Fruit fly (Drosophila melanogaster) whole organism, embryonic: ENCODE results near the gene GCS2alpha.

Experiments used
- ATbp ChIP-seq: fragments of 200-800 bp; sonication (Bioruptor generic); optimal IDR thresholded peaks from 2 replicates; lab custom pipeline; 2017; ENCODE audit warnings: missing biosample characterization, mild to moderate bottlenecking, missing genetic modification characterization, missing genetic modification reagents
- Antp ChIP-seq: fragments of 200-800 bp; sonication (Bioruptor generic); optimal IDR thresholded peaks from 3 replicates; lab custom pipeline; 2016; ENCODE audit warnings: missing biosample characterization, missing genetic modification characterization
- Blimp-1 ChIP-seq: fragments of 200-800 bp; sonication (Bioruptor generic); optimal IDR thresholded peaks from 3 replicates; lab custom pipeline; 2018; ENCODE audit warnings: missing biosample characterization, missing genetic modification characterization, mild to moderate bottlenecking, moderate library complexity, missing genetic modification reagents
- CG11504 ChIP-seq: fragments of 200-800 bp; sonication (Bioruptor generic); optimal IDR thresholded peaks from 3 replicates; lab custom pipeline; 2019; ENCODE audit warnings: missing biosample characterization, mild to moderate bottlenecking, missing genetic modification characterization, moderate library complexity
- CG11696 ChIP-seq: fragments of 200-800 bp; sonication (Bioruptor generic); IDR thresholded peaks from 2 replicates; pipeline ENCODE4 v1.3.6; 2022; ENCODE audit warnings: missing biosample characterization, missing genetic modification characterization
- CG12155 ChIP-seq: fragments of 200-800 bp; sonication (Bioruptor generic); optimal IDR thresholded peaks from 3 replicates; lab custom pipeline; 2016; ENCODE audit warnings: missing biosample characterization, missing genetic modification characterization
- CG15269 ChIP-seq: fragments of 200-800 bp; sonication (Bioruptor generic); optimal IDR thresholded peaks from 2 replicates; lab custom pipeline; 2018; ENCODE audit warnings: missing biosample characterization, mild to moderate bottlenecking, missing genetic modification characterization, moderate library complexity
- CG1529 ChIP-seq: fragments of 200-800 bp; sonication (Bioruptor generic); optimal IDR thresholded peaks from 3 replicates; lab custom pipeline; 2018; ENCODE audit warnings: missing biosample characterization, missing genetic modification characterization
- CG17385 ChIP-seq: fragments of 200-800 bp; sonication (Bioruptor generic); optimal IDR thresholded peaks from 3 replicates; lab custom pipeline; 2018; ENCODE audit warnings: missing biosample characterization, mild to moderate bottlenecking, missing genetic modification characterization
- CG18599 ChIP-seq: fragments of 200-800 bp; sonication (Bioruptor generic); optimal IDR thresholded peaks from 3 replicates; lab custom pipeline; 2017; ENCODE audit warnings: missing biosample characterization, missing genetic modification characterization, mild to moderate bottlenecking, moderate library complexity, missing genetic modification reagents
- CG2120 ChIP-seq: fragments of 200-800 bp; sonication (Bioruptor generic); optimal IDR thresholded peaks from 3 replicates; lab custom pipeline; 2016; ENCODE audit warnings: missing biosample characterization, missing genetic modification characterization
- CG2199 ChIP-seq: fragments of 200-800 bp; sonication (Bioruptor generic); IDR thresholded peaks from 3 replicates; pipeline ENCODE4 v1.3.6; 2022; ENCODE audit warnings: missing biosample characterization, missing genetic modification characterization
- CG2678 ChIP-seq: fragments of 200-800 bp; sonication (Bioruptor generic); optimal IDR thresholded peaks from 3 replicates; lab custom pipeline; 2019; ENCODE audit warnings: missing biosample characterization, mild to moderate bottlenecking, missing genetic modification characterization, moderate library complexity
- CG2712 ChIP-seq: fragments of 200-800 bp; optimal IDR thresholded peaks from 3 replicates; lab custom pipeline; 2019; ENCODE audit warnings: missing biosample characterization, mild to moderate bottlenecking, missing genetic modification characterization, moderate library complexity
- CG2875 ChIP-seq: fragments of 200-800 bp; sonication (Bioruptor generic); optimal IDR thresholded peaks from 2 replicates; lab custom pipeline; 2017; ENCODE audit warnings: missing biosample characterization, mild to moderate bottlenecking, missing genetic modification characterization, missing genetic modification reagents
- CG34376 ChIP-seq: fragments of 200-800 bp; sonication (Bioruptor generic); optimal IDR thresholded peaks from 2 replicates; lab custom pipeline; 2018; ENCODE audit warnings: missing biosample characterization, mild to moderate bottlenecking, missing genetic modification characterization
- CG4404 ChIP-seq: fragments of 200-800 bp; sonication (Bioruptor generic); IDR thresholded peaks from 2 replicates; pipeline ENCODE4 v1.3.6; 2022; ENCODE audit warnings: missing biosample characterization, missing genetic modification characterization
- CG8388 ChIP-seq: fragments of 200-800 bp; sonication (Bioruptor generic); optimal IDR thresholded peaks from 2 replicates; lab custom pipeline; 2019; ENCODE audit warnings: missing biosample characterization, mild to moderate bottlenecking, missing genetic modification characterization, moderate library complexity
- CG9437 ChIP-seq: fragments of 200-800 bp; sonication (Bioruptor generic); optimal IDR thresholded peaks from 2 replicates; lab custom pipeline; 2018; ENCODE audit warnings: missing biosample characterization, mild to moderate bottlenecking, missing genetic modification characterization
- CG9609 ChIP-seq: fragments of 200-800 bp; sonication (Bioruptor generic); optimal IDR thresholded peaks from 3 replicates; lab custom pipeline; 2016; ENCODE audit warnings: missing biosample characterization, missing genetic modification characterization
- CHES-1-like ChIP-seq: fragments of 200-800 bp; sonication (Bioruptor generic); optimal IDR thresholded peaks from 2 replicates; lab custom pipeline; 2016; ENCODE audit warnings: missing biosample characterization, missing genetic modification characterization
- HLH3B ChIP-seq: fragments of 200-800 bp; sonication (Bioruptor generic); IDR thresholded peaks from 2 replicates; pipeline ENCODE4 v1.3.6; 2022; ENCODE audit warnings: missing biosample characterization, missing genetic modification characterization
- MBD-R2 ChIP-seq: fragments of 200-800 bp; sonication (Bioruptor generic); IDR thresholded peaks from 2 replicates; pipeline ENCODE4 v1.3.6; 2022; ENCODE audit warnings: missing biosample characterization, missing genetic modification characterization
- Med ChIP-seq: fragments of 200-800 bp; sonication (Bioruptor generic); peaks from one replicate; lab custom pipeline; 2016; ENCODE audit warnings: missing biosample characterization, missing genetic modification characterization, mild to moderate bottlenecking, inconsistent platforms, moderate library complexity
- Pdp1 ChIP-seq, 2 experiments: fragments of 200-800 bp; sonication (Bioruptor generic); optimal IDR thresholded peaks; 3 replicates each; lab custom pipeline; 2016; ENCODE audit warnings: missing biosample characterization in 2 of 2, missing genetic modification characterization in 2 of 2, mild to moderate bottlenecking in 1 of 2, moderate library complexity in 1 of 2
- Rfx ChIP-seq: fragments of 200-800 bp; sonication (Bioruptor generic); IDR thresholded peaks from 2 replicates; pipeline ENCODE4 v1.3.6; 2022; ENCODE audit warnings: missing biosample characterization, missing genetic modification characterization
- ato ChIP-seq: fragments of 200-800 bp; sonication (Bioruptor generic); IDR thresholded peaks from 2 replicates; pipeline ENCODE4 v1.3.6; 2022; ENCODE audit warnings: missing biosample characterization, missing genetic modification characterization; ENCODE audit not compliant: partially characterized antibody
- chn ChIP-seq: fragments of 200-800 bp; sonication (Bioruptor generic); optimal IDR thresholded peaks from 2 replicates; lab custom pipeline; 2016; ENCODE audit warnings: missing biosample characterization, missing genetic modification characterization
- crc ChIP-seq: fragments of 200-800 bp; sonication (Bioruptor generic); optimal IDR thresholded peaks from 2 replicates; lab custom pipeline; 2016; ENCODE audit warnings: missing biosample characterization, missing genetic modification characterization
- dmrt99B ChIP-seq: fragments of 200-800 bp; sonication (Bioruptor generic); optimal IDR thresholded peaks from 2 replicates; lab custom pipeline; 2018; ENCODE audit warnings: missing biosample characterization, mild to moderate bottlenecking, missing genetic modification characterization, moderate library complexity
- gcm ChIP-seq: fragments of 200-800 bp; sonication (Bioruptor generic); optimal IDR thresholded peaks from 2 replicates; lab custom pipeline; 2019; ENCODE audit warnings: missing biosample characterization, mild to moderate bottlenecking, missing genetic modification characterization, moderate library complexity
- gcm2 ChIP-seq: fragments of 200-800 bp; sonication (Bioruptor generic); optimal IDR thresholded peaks from 2 replicates; lab custom pipeline; 2016; ENCODE audit warnings: missing biosample characterization, missing genetic modification characterization
- h ChIP-seq: fragments of >200 bp; optimal IDR thresholded peaks from 2 replicates; lab custom pipeline; 2017
- her ChIP-seq: fragments of 200-800 bp; sonication (Bioruptor generic); optimal IDR thresholded peaks from 2 replicates; lab custom pipeline; 2016; ENCODE audit warnings: missing biosample characterization, missing genetic modification characterization
- lbe ChIP-seq: fragments of 200-800 bp; sonication (Bioruptor generic); optimal IDR thresholded peaks from 2 replicates; lab custom pipeline; 2016; ENCODE audit warnings: missing biosample characterization, mild to moderate bottlenecking, missing genetic modification characterization
- lmd ChIP-seq: fragments of 200-800 bp; sonication (Bioruptor generic); IDR thresholded peaks from 2 replicates; pipeline ENCODE4 v1.3.6; 2022; ENCODE audit warnings: missing biosample characterization, missing genetic modification characterization
- mirr ChIP-seq: fragments of 200-800 bp; sonication (Bioruptor generic); optimal IDR thresholded peaks from 3 replicates; lab custom pipeline; 2018; ENCODE audit warnings: missing biosample characterization, mild to moderate bottlenecking, missing genetic modification characterization
- nau ChIP-seq: fragments of 200-800 bp; sonication (Bioruptor generic); optimal IDR thresholded peaks from 3 replicates; lab custom pipeline; 2017; ENCODE audit warnings: missing biosample characterization, mild to moderate bottlenecking, missing genetic modification characterization, missing genetic modification reagents
- otp ChIP-seq: fragments of 200-800 bp; sonication (Bioruptor generic); IDR thresholded peaks from 3 replicates; pipeline ENCODE4, ENCODE4 v1.3.6; 2022; ENCODE audit warnings: missing biosample characterization, missing genetic modification characterization
- pita ChIP-seq: fragments of 200-800 bp; sonication (Bioruptor generic); optimal IDR thresholded peaks from 2 replicates; lab custom pipeline; 2017; ENCODE audit warnings: missing biosample characterization, mild to moderate bottlenecking, missing genetic modification characterization
- pum ChIP-seq: fragments of 200-800 bp; sonication (Bioruptor generic); optimal IDR thresholded peaks from 2 replicates; lab custom pipeline; 2016; ENCODE audit warnings: missing biosample characterization, missing genetic modification characterization
- pzg ChIP-seq: fragments of 200-800 bp; sonication (Bioruptor generic); optimal IDR thresholded peaks from 3 replicates; lab custom pipeline; 2018; ENCODE audit warnings: missing biosample characterization, mild to moderate bottlenecking, missing genetic modification characterization, moderate library complexity
- ranshi ChIP-seq: fragments of 200-800 bp; sonication (Bioruptor generic); IDR thresholded peaks from 2 replicates; pipeline ENCODE4 v1.3.6; 2022; ENCODE audit warnings: missing biosample characterization, missing genetic modification characterization
- sc ChIP-seq, 3 experiments: fragments of >200 bp in 2 of 3; fragments of 200-800 bp in 1 of 3; sonication (Bioruptor generic) in 1 of 3; optimal IDR thresholded peaks; 2 replicates in 2 of 3; 3 replicates in 1 of 3; lab custom pipeline; 2017; ENCODE audit warnings: mild to moderate bottlenecking in 1 of 3, missing biosample characterization in 1 of 3, missing genetic modification characterization in 1 of 3, missing genetic modification reagents in 1 of 3
- sqz ChIP-seq: fragments of 200-800 bp; sonication (Bioruptor generic); optimal IDR thresholded peaks from 3 replicates; lab custom pipeline; 2018; ENCODE audit warnings: missing biosample characterization, mild to moderate bottlenecking, missing genetic modification characterization
- tna ChIP-seq: fragments of 200-800 bp; sonication (Bioruptor generic); IDR thresholded peaks from 2 replicates; pipeline ENCODE4 v1.3.6; 2022; ENCODE audit warnings: missing biosample characterization, missing genetic modification characterization; ENCODE audit not compliant: partially characterized antibody
- unpg ChIP-seq: fragments of 200-800 bp; sonication (Bioruptor generic); optimal IDR thresholded peaks from 3 replicates; lab custom pipeline; 2018; ENCODE audit warnings: missing biosample characterization, mild to moderate bottlenecking, missing genetic modification characterization, moderate library complexity
- vfl ChIP-seq: fragments of 200-800 bp; sonication (Bioruptor generic); optimal IDR thresholded peaks from 2 replicates; lab custom pipeline; 2016; ENCODE audit warnings: missing biosample characterization, missing genetic modification characterization

The GCS2alpha gene

dm6 chrX:21629482-21630159 is 24.6 kb upstream of the GCS2alpha start, which contains the start of gene DIP1 (continued):
- TF ChIP-seq gcm2 (GFP tag; lab: Kevin White, UChicago), result no peak
- peak; percentile 18 for TF ChIP-seq gcm (GFP tag; lab: Kevin White, UChicago)
- peak; percentile 11 for TF ChIP-seq CHES-1-like
- TF ChIP-seq CG11504 (tag; lab: Kevin White, UChicago), result peak; percentile 21
- TF ChIP-seq CG17385 (GFP tag; lab: Kevin White, UChicago), result peak; percentile 31
- no peak for TF ChIP-seq CG9437
- peak; percentile 7 for TF ChIP-seq CG1529
- peak; percentile 8 for TF ChIP-seq CG15269 (tag; lab: Kevin White, UChicago)
- peak; percentile 2 for TF ChIP-seq CG2120 (GFP tag; lab: Kevin White, UChicago)
- peak; percentile 10 for TF ChIP-seq dmrt99B
- no peak for TF ChIP-seq CG34376
- no peak for TF ChIP-seq pum (GFP tag; lab: Kevin White, UChicago)
- TF ChIP-seq HLH3B (GFP tag; lab: Robert Waterston, UW), result 0 out of 2 replicates have a peak, but pooled peaks have one; percentile 4
- TF ChIP-seq CG11696 (GFP tag; lab: Robert Waterston, UW), result no peak
- peak; percentile 9 for TF ChIP-seq pzg (GFP tag; lab: Kevin White, UChicago)
- TF ChIP-seq Blimp-1, result peak; percentile 45
- peak; percentile 81 for TF ChIP-seq Med (GFP tag; lab: Kevin White, UChicago)
- no peak for TF ChIP-seq tna (GFP tag; lab: Robert Waterston, UW)
- TF ChIP-seq sc (optimal IDR thresholded peaks at IDR 0.05; lab: Kevin White, UChicago), result no peak
- no peak for TF ChIP-seq sc (GFP tag; optimal IDR thresholded peaks at IDR 0.05; lab: Kevin White, UChicago)
- peak; percentile 40 for TF ChIP-seq nau (GFP tag; lab: Kevin White, UChicago)
- no peak for TF ChIP-seq ato
- TF ChIP-seq otp (GFP tag; lab: Robert Waterston, UW), result no peak
- TF ChIP-seq Pdp1 (GFP tag; optimal IDR thresholded peaks at IDR 0.05; lab: Kevin White, UChicago), result peak in 1 of 2 experiments; percentile 82
- TF ChIP-seq CG2678, result peak; percentile 12
- TF ChIP-seq MBD-R2, result no peak
- no peak for TF ChIP-seq h (lab: Kevin White, UChicago)
- peak; percentile 17 for TF ChIP-seq CG2875 (GFP tag; lab: Kevin White, UChicago)
- 0 out of 2 replicates have a peak, but pooled peaks have one; percentile 21 for TF ChIP-seq ranshi (GFP tag; lab: Robert Waterston, UW)
- peak; percentile 2 for TF ChIP-seq CG12155 (GFP tag; lab: Kevin White, UChicago)
- TF ChIP-seq chn (GFP tag; lab: Kevin White, UChicago), result peak; percentile 30
- 0 out of 3 replicates have a peak, but pooled peaks have one; percentile 44 for TF ChIP-seq CG2199 (GFP tag; lab: Robert Waterston, UW)
- TF ChIP-seq unpg (GFP tag; lab: Kevin White, UChicago), result peak; percentile 55
- TF ChIP-seq lmd, result no peak
- peak; percentile 23 for TF ChIP-seq CG18599 (GFP tag; lab: Kevin White, UChicago)
- TF ChIP-seq CG8388 (GFP tag; lab: Kevin White, UChicago), result peak; percentile 7
- no peak for TF ChIP-seq pita (GFP tag; lab: Kevin White, UChicago)
- TF ChIP-seq CG4404 (GFP tag; lab: Robert Waterston, UW), result no peak
- TF ChIP-seq mirr (GFP tag; lab: Kevin White, UChicago), result no peak
- peak; percentile 14 for TF ChIP-seq Antp (GFP tag; lab: Kevin White, UChicago)
- TF ChIP-seq Rfx (GFP tag; lab: Robert Waterston, UW), result 0 out of 2 replicates have a peak, but pooled peaks have one; percentile 37
- TF ChIP-seq her (GFP tag; lab: Kevin White, UChicago), result peak; percentile 33
- peak; percentile 51 for TF ChIP-seq sqz (GFP tag; lab: Kevin White, UChicago)
- peak; percentile 35 for TF ChIP-seq ATbp
- TF ChIP-seq vfl (GFP tag; lab: Kevin White, UChicago), result peak; percentile 23
- peak; percentile 11 for TF ChIP-seq CG9609
- peak; percentile 72 for TF ChIP-seq CG2712
- peak; percentile 42 for TF ChIP-seq lbe (GFP tag; lab: Kevin White, UChicago)
- no peak for TF ChIP-seq crc
